Worm (Caenorhabditis elegans) whole organism, L1 larva: Measurements from ENCODE around the gene sri-18.

ENCODE experiments used
- C16A3.4 ChIP-seq: fragments of 150-350 bp; optimal IDR thresholded peaks from 2 replicates; lab custom pipeline; 2014; ENCODE audit warnings: missing biosample characterization, missing genetic modification characterization
- aly-2 ChIP-seq: fragments of 150-350 bp; optimal IDR thresholded peaks from 2 replicates; lab custom pipeline; 2014; ENCODE audit warnings: missing biosample characterization, missing genetic modification characterization
- ama-1 ChIP-seq: fragments of 150-350 bp; optimal IDR thresholded peaks from 2 replicates; lab custom pipeline; 2014
- blmp-1 ChIP-seq: fragments of 150-350 bp; optimal IDR thresholded peaks from 2 replicates; lab custom pipeline; 2014; ENCODE audit warnings: missing biosample characterization, missing genetic modification characterization
- ceh-82 ChIP-seq, 3 experiments: fragments of 150-350 bp in 1 of 3; sonication (generic microtip) in 2 of 3; optimal IDR thresholded peaks; 2 replicates each; lab custom pipeline; 2014 to 2017; ENCODE audit warnings: missing biosample characterization in 3 of 3, missing genetic modification characterization in 3 of 3
- ceh-88 ChIP-seq: fragments of 200-800 bp; sonication (Bioruptor generic); IDR thresholded peaks from 2 replicates; pipeline ENCODE4 v1.3.6; 2022; ENCODE audit warnings: missing genetic modification characterization, missing compliant biosample characterization
- ces-1 ChIP-seq: fragments of 150-350 bp; optimal IDR thresholded peaks from 2 replicates; lab custom pipeline; 2014; ENCODE audit warnings: missing biosample characterization, missing genetic modification reagents, missing genetic modification characterization
- dpl-1 ChIP-seq, 3 experiments: fragments of 150-350 bp in 2 of 3; sonication (generic microtip) in 1 of 3; optimal IDR thresholded peaks; 2 replicates each; lab custom pipeline; 2014 to 2017; ENCODE audit warnings: missing biosample characterization in 3 of 3, missing genetic modification characterization in 3 of 3, missing genetic modification reagents in 3 of 3
- dsc-1 ChIP-seq: sonication (generic microtip); optimal IDR thresholded peaks from 2 replicates; lab custom pipeline; 2016; ENCODE audit warnings: mild to moderate bottlenecking, missing genetic modification characterization, missing compliant biosample characterization
- efl-1 ChIP-seq, 4 experiments: fragments of 150-350 bp; optimal IDR thresholded peaks in 3 of 4; peaks in 1 of 4; 1 replicate in 1 of 4; 2 replicates in 3 of 4; lab custom pipeline; 2014; ENCODE audit warnings: missing biosample characterization in 2 of 4, missing genetic modification characterization in 2 of 4, missing genetic modification reagents in 2 of 4
- efl-3 ChIP-seq: fragments of 200-800 bp; sonication (Bioruptor generic); optimal IDR thresholded peaks from 2 replicates; lab custom pipeline; 2018; ENCODE audit warnings: mild to moderate bottlenecking, missing genetic modification characterization, missing compliant biosample characterization
- egl-13 ChIP-seq: sonication (generic microtip); optimal IDR thresholded peaks from 2 replicates; lab custom pipeline; 2016; ENCODE audit warnings: missing genotype, missing genetic modification reagents, missing genetic modification characterization, missing compliant biosample characterization
- egl-27 ChIP-seq, 2 experiments: fragments of 150-350 bp in 1 of 2; sonication (generic microtip); optimal IDR thresholded peaks; 3 replicates each; lab custom pipeline; 2017 to 2018; ENCODE audit warnings: missing biosample characterization in 2 of 2, missing genetic modification characterization in 2 of 2, missing genetic modification reagents in 2 of 2
- ets-5 ChIP-seq: fragments of 200-800 bp; sonication (Bioruptor generic); IDR thresholded peaks from 2 replicates; pipeline ENCODE4 v1.3.6; 2022; ENCODE audit warnings: missing genetic modification characterization, missing compliant biosample characterization
- fkh-8 ChIP-seq: sonication (generic microtip); optimal IDR thresholded peaks from 2 replicates; lab custom pipeline; 2016; ENCODE audit warnings: mild to moderate bottlenecking, missing genetic modification characterization, missing compliant biosample characterization
- fos-1 ChIP-seq: fragments of 150-350 bp; optimal IDR thresholded peaks from 2 replicates; lab custom pipeline; 2014; ENCODE audit warnings: missing biosample characterization, missing genetic modification characterization
- grh-1 ChIP-seq: fragments of 200-800 bp; sonication (Bioruptor generic); IDR thresholded peaks from 2 replicates; pipeline ENCODE4 v1.3.6; 2022; ENCODE audit warnings: missing genetic modification reagents, missing genetic modification characterization, missing compliant biosample characterization
- hlh-17 ChIP-seq: fragments of 200-800 bp; sonication (Bioruptor generic); optimal IDR thresholded peaks from 2 replicates; lab custom pipeline; 2018; ENCODE audit warnings: missing genetic modification characterization, mild to moderate bottlenecking, missing compliant biosample characterization, moderate library complexity, borderline replicate concordance
- hlh-4 ChIP-seq: sonication (generic microtip); optimal IDR thresholded peaks from 2 replicates; lab custom pipeline; 2016; ENCODE audit warnings: mild to moderate bottlenecking, missing genetic modification characterization, missing compliant biosample characterization
- hpl-2 ChIP-seq: fragments of 150-350 bp; optimal IDR thresholded peaks from 2 replicates; lab custom pipeline; 2014; ENCODE audit warnings: missing biosample characterization, missing genetic modification reagents, missing genetic modification characterization
- irx-1 ChIP-seq: sonication (generic microtip); optimal IDR thresholded peaks from 2 replicates; lab custom pipeline; 2016; ENCODE audit warnings: missing genetic modification characterization, missing compliant biosample characterization
- lin-14 ChIP-seq: fragments of 200-800 bp; sonication (Bioruptor generic); optimal IDR thresholded peaks from 2 replicates; lab custom pipeline; 2018; ENCODE audit warnings: mild to moderate bottlenecking, missing genetic modification characterization, moderate library complexity, missing compliant biosample characterization
- lin-15B ChIP-seq: fragments of 150-350 bp; sonication (generic microtip); optimal IDR thresholded peaks from 3 replicates; lab custom pipeline; 2014; ENCODE audit warnings: missing biosample characterization, missing genetic modification characterization
- lin-35 ChIP-seq, 2 experiments: fragments of 150-350 bp; optimal IDR thresholded peaks; 2 replicates each; lab custom pipeline; 2014; ENCODE audit warnings: missing biosample characterization in 2 of 2, missing genetic modification characterization in 2 of 2, missing genetic modification reagents in 2 of 2
- lsy-2 ChIP-seq, 2 experiments: fragments of 150-350 bp; optimal IDR thresholded peaks; 2 replicates each; lab custom pipeline; 2014; ENCODE audit warnings: missing biosample characterization in 2 of 2, missing genetic modification characterization in 2 of 2
- mdl-1 ChIP-seq, 2 experiments: fragments of 150-350 bp; optimal IDR thresholded peaks; 2 replicates each; lab custom pipeline; 2014 to 2017; ENCODE audit warnings: missing biosample characterization in 2 of 2, missing genetic modification characterization in 2 of 2, inconsistent platforms in 1 of 2
- mep-1 ChIP-seq: fragments of 150-350 bp; optimal IDR thresholded peaks from 2 replicates; lab custom pipeline; 2014; ENCODE audit warnings: missing biosample characterization, missing genetic modification characterization
- nhr-11 ChIP-seq: fragments of 150-350 bp; optimal IDR thresholded peaks from 2 replicates; lab custom pipeline; 2014; ENCODE audit warnings: missing biosample characterization, missing genetic modification characterization
- nhr-237 ChIP-seq: fragments of 150-350 bp; optimal IDR thresholded peaks from 2 replicates; lab custom pipeline; 2014; ENCODE audit warnings: missing biosample characterization, missing genetic modification characterization
- nhr-71 ChIP-seq: sonication (generic microtip); optimal IDR thresholded peaks from 2 replicates; lab custom pipeline; 2016; ENCODE audit warnings: mild to moderate bottlenecking, missing genetic modification characterization, moderate library complexity, missing compliant biosample characterization
- nhr-77 ChIP-seq: fragments of 150-350 bp; optimal IDR thresholded peaks from 2 replicates; lab custom pipeline; 2014; ENCODE audit warnings: missing biosample characterization, missing genetic modification characterization
- nhr-84 ChIP-seq: sonication (generic microtip); optimal IDR thresholded peaks from 2 replicates; lab custom pipeline; 2017; ENCODE audit warnings: missing biosample characterization, missing genetic modification characterization
- nhr-85 ChIP-seq: sonication (generic microtip); peaks from one replicate; lab custom pipeline; 2016; ENCODE audit warnings: missing genetic modification characterization, inconsistent platforms, missing compliant biosample characterization
- nhr-90 ChIP-seq: sonication (generic microtip); optimal IDR thresholded peaks from 2 replicates; lab custom pipeline; 2016; ENCODE audit warnings: mild to moderate bottlenecking, missing genetic modification characterization, missing compliant biosample characterization; ENCODE audit not compliant: poor library complexity
- pax-3 ChIP-seq: fragments of 200-800 bp; sonication (Bioruptor generic); optimal IDR thresholded peaks from 2 replicates; lab custom pipeline; 2018; ENCODE audit warnings: mild to moderate bottlenecking, missing genetic modification characterization, moderate library complexity, missing compliant biosample characterization
- pqm-1 ChIP-seq: sonication (generic microtip); optimal IDR thresholded peaks from 3 replicates; lab custom pipeline; 2017; ENCODE audit warnings: missing biosample characterization, missing genetic modification characterization
- rnt-1 ChIP-seq: sonication (generic microtip); optimal IDR thresholded peaks from 2 replicates; lab custom pipeline; 2016; ENCODE audit warnings: mild to moderate bottlenecking, missing genetic modification characterization, moderate library complexity, missing compliant biosample characterization
- skn-1 ChIP-seq: fragments of 150-350 bp; optimal IDR thresholded peaks from 2 replicates; lab custom pipeline; 2014; ENCODE audit warnings: missing biosample characterization, missing genetic modification characterization
- snpc-4 ChIP-seq: fragments of 150-350 bp; optimal IDR thresholded peaks from 2 replicates; lab custom pipeline; 2014; ENCODE audit warnings: missing biosample characterization, missing genetic modification characterization
- snu-23 ChIP-seq: sonication (generic microtip); optimal IDR thresholded peaks from 2 replicates; lab custom pipeline; 2016; ENCODE audit warnings: missing genetic modification characterization, missing compliant biosample characterization
- sptf-1 ChIP-seq: fragments of 150-350 bp; optimal IDR thresholded peaks from 2 replicates; lab custom pipeline; 2014; ENCODE audit warnings: missing biosample characterization, missing genetic modification characterization
- swsn-7 ChIP-seq: sonication (generic microtip); optimal IDR thresholded peaks from 2 replicates; lab custom pipeline; 2016; ENCODE audit warnings: missing genetic modification characterization, missing compliant biosample characterization
- unc-86 ChIP-seq: sonication (generic microtip); optimal IDR thresholded peaks from 2 replicates; lab custom pipeline; 2016; ENCODE audit warnings: missing genetic modification characterization, missing compliant biosample characterization
- vab-15 ChIP-seq: sonication (generic microtip); optimal IDR thresholded peaks from 2 replicates; lab custom pipeline; 2017; ENCODE audit warnings: missing genotype, mild to moderate bottlenecking, missing genetic modification characterization, missing compliant biosample characterization
- xbp-1 ChIP-seq: sonication (generic microtip); optimal IDR thresholded peaks from 2 replicates; lab custom pipeline; 2016; ENCODE audit warnings: missing genetic modification characterization, missing compliant biosample characterization
- ztf-4 ChIP-seq: fragments of 150-350 bp; optimal IDR thresholded peaks from 2 replicates; lab custom pipeline; 2014; ENCODE audit warnings: missing biosample characterization, missing genetic modification characterization

The sri-18 gene

ce11 chrV:10238665-10239064 is 21.7 kb downstream of the sri-18 start, which contains the start of gene fubl-1:
Gene fubl-1 (minus strand): TSS chrV:10238866.
- TF ChIP-seq ceh-82 (tag; optimal IDR thresholded peaks at IDR 0.05; lab: Kevin White, UChicago) (peak in 1 of 3 experiments; percentile 61), nhr-11 (tag; lab: Kevin White, UChicago) (no peak), rnt-1 (tag; lab: Kevin White, UChicago) (no peak), vab-15 (tag; lab: Kevin White, UChicago) (no peak), skn-1 (peak; percentile 28), aly-2 (tag; lab: Kevin White, UChicago) (no peak), blmp-1 (tag; lab: Kevin White, UChicago) (peak; percentile 13), lsy-2 (tag; optimal IDR thresholded peaks at IDR 0.05; lab: Kevin White, UChicago) (peak; percentile 9 to 58), snu-23 (peak; percentile 18), nhr-84 (tag; lab: Kevin White, UChicago) (no peak), lin-15B (tag; lab: Kevin White, UChicago) (peak; percentile 55), hlh-4 (no peak), egl-27 (tag; optimal IDR thresholded peaks at IDR 0.05; lab: Kevin White, UChicago) (no peak), hlh-17 (GFP tag; lab: Kevin White, UChicago) (no peak), efl-1 (optimal IDR thresholded peaks at IDR 0.05; lab: Kevin White, UChicago) (peak; percentile 37 to 42), efl-1 (GFP tag; optimal IDR thresholded peaks at IDR 0.05 in 1 of 2; lab: Kevin White, UChicago) (peak in 1 of 2 experiments; percentile 27), unc-86 (tag; lab: Kevin White, UChicago) (no peak), ets-5 (GFP tag; lab: Robert Waterston, UW) (no peak), lin-14 (peak; percentile 43), nhr-71 (tag; lab: Kevin White, UChicago) (peak; percentile 24), ceh-88 (GFP tag; lab: Robert Waterston, UW) (no peak), C16A3.4 (tag; lab: Kevin White, UChicago) (peak; percentile 8), snpc-4 (tag; lab: Kevin White, UChicago) (no peak), pqm-1 (tag; lab: Kevin White, UChicago) (no peak), xbp-1 (peak; percentile 10), nhr-85 (tag; lab: Kevin White, UChicago) (no peak), irx-1 (no peak), dsc-1 (tag; lab: Kevin White, UChicago) (peak; percentile 25), hpl-2 (GFP tag; lab: Kevin White, UChicago) (no peak), dpl-1 (GFP tag; optimal IDR thresholded peaks at IDR 0.05; lab: Kevin White, UChicago) (peak in 2 of 3 experiments; percentile 41 to 62), fkh-8 (peak; percentile 74), ztf-4 (tag; lab: Kevin White, UChicago) (no peak), nhr-237 (no peak), grh-1 (GFP tag; lab: Robert Waterston, UW) (no peak), mdl-1 (tag; optimal IDR thresholded peaks at IDR 0.05; lab: Kevin White, UChicago) (no peak), lin-35 (GFP tag; optimal IDR thresholded peaks at IDR 0.05; lab: Kevin White, UChicago) (peak; percentile 50 to 64)

- TF ChIP-seq pqm-1 (tag; lab: Kevin White, UChicago) (no peak), nhr-77 (tag; lab: Kevin White, UChicago) (no peak), nhr-90 (tag; lab: Kevin White, UChicago) (no peak), snpc-4 (tag; lab: Kevin White, UChicago) (no peak), pax-3 (tag; lab: Kevin White, UChicago) (no peak), swsn-7 (tag; lab: Kevin White, UChicago) (no peak), egl-13 (tag; lab: Kevin White, UChicago) (no peak), sptf-1 (tag; lab: Kevin White, UChicago) (no peak), ces-1 (GFP tag; lab: Kevin White, UChicago) (no peak), dsc-1 (tag; lab: Kevin White, UChicago) (no peak), efl-3 (GFP tag; lab: Kevin White, UChicago) (no peak), mep-1 (no peak), nhr-85 (tag; lab: Kevin White, UChicago) (peak; percentile 53), fos-1 (tag; lab: Kevin White, UChicago) (no peak), efl-1 (optimal IDR thresholded peaks at IDR 0.05; lab: Kevin White, UChicago) (no peak), efl-1 (GFP tag; optimal IDR thresholded peaks at IDR 0.05 in 1 of 2; lab: Kevin White, UChicago) (peak in 1 of 2 experiments; percentile 11), ama-1 (no peak)
These were observed 22.4 kb downstream of the sri-18 start for ce11 chrV:10237959-10238444.
